Fruit fly (Drosophila melanogaster): Measurements from ENCODE around the gene GstD10.

The GstD10 gene

dm6 chr3R:12365264-12365840, at the start of gene GstD10:
GstD10 (minus strand) TSS chr3R:12365735.
- no peak for TF ChIP-seq rgr (GFP tag; optimal IDR thresholded peaks at IDR 0.05)

dm6 chr3R:12413274-12413958, 47.9 kb upstream of the GstD10 start, which contains the start of the genes Dip-C and pps:
Dip-C (minus strand) TSS chr3R:12413759.
pps (plus strand) TSS chr3R:12413828.
- TF ChIP-seq dl (GFP tag; optimal IDR thresholded peaks at IDR 0.05; ENCODE audit: insufficient read depth in 1 of 2, partially characterized antibody in 2 of 2) = no peak
- no peak for TF ChIP-seq dsf (GFP tag; optimal IDR thresholded peaks at IDR 0.05; ENCODE audit: borderline replicate concordance)
- no peak for TF ChIP-seq CG9705 (GFP tag; optimal IDR thresholded peaks at IDR 0.05)
- no peak for TF ChIP-seq OdsH (GFP tag; optimal IDR thresholded peaks at IDR 0.05)
- no peak for TF ChIP-seq woc (GFP tag; optimal IDR thresholded peaks at IDR 0.05)
- no peak for TF ChIP-seq Mio (GFP tag; optimal IDR thresholded peaks at IDR 0.05)
- no peak for TF ChIP-seq N (GFP tag; optimal IDR thresholded peaks at IDR 0.05)
- TF ChIP-seq Sp1 (GFP tag; optimal IDR thresholded peaks at IDR 0.05) = peak; percentile 26
- no peak for TF ChIP-seq sv (GFP tag; optimal IDR thresholded peaks at IDR 0.05)
- no peak for TF ChIP-seq Hr83 (GFP tag; optimal IDR thresholded peaks at IDR 0.05; ENCODE audit: poor library complexity, severe bottlenecking)
- TF ChIP-seq rgr (GFP tag; optimal IDR thresholded peaks at IDR 0.05) = no peak
- TF ChIP-seq usp (GFP tag; optimal IDR thresholded peaks at IDR 0.05) = no peak
- no peak for TF ChIP-seq lola (GFP tag; optimal IDR thresholded peaks at IDR 0.05)
- TF ChIP-seq HLH106 (tag; optimal IDR thresholded peaks at IDR 0.05) = no peak
- TF ChIP-seq Rel (GFP tag; optimal IDR thresholded peaks at IDR 0.05) = no peak
- TF ChIP-seq Rel (tag; optimal IDR thresholded peaks at IDR 0.05) = peak; percentile 83
- TF ChIP-seq sage (GFP tag; optimal IDR thresholded peaks at IDR 0.05) = no peak
- no peak for TF ChIP-seq Vsx2 (GFP tag; optimal IDR thresholded peaks at IDR 0.05; ENCODE audit: partially characterized antibody)
- no peak for TF ChIP-seq Jra (GFP tag; optimal IDR thresholded peaks at IDR 0.05)
- TF ChIP-seq Abd-B (GFP tag; optimal IDR thresholded peaks at IDR 0.05) = no peak
- TF ChIP-seq brk (GFP tag; optimal IDR thresholded peaks at IDR 0.05) = no peak
- TF ChIP-seq CrebA (GFP tag; optimal IDR thresholded peaks at IDR 0.05; ENCODE audit: borderline replicate concordance) = no peak
- no peak for TF ChIP-seq Dfd (GFP tag; optimal IDR thresholded peaks at IDR 0.05)
- TF ChIP-seq fru (GFP tag; optimal IDR thresholded peaks at IDR 0.05) = no peak
- TF ChIP-seq psq (GFP tag; optimal IDR thresholded peaks at IDR 0.05) = peak; percentile 4
- no peak for TF ChIP-seq tai (GFP tag; optimal IDR thresholded peaks at IDR 0.05)

dm6 chr3R:12411449-12411848, 45.9 kb upstream of the GstD10 start:
- no peak for TF ChIP-seq ey (GFP tag; optimal IDR thresholded peaks at IDR 0.05)
- TF ChIP-seq br (GFP tag; optimal IDR thresholded peaks at IDR 0.05) = no peak
- no peak for TF ChIP-seq Myc (optimal IDR thresholded peaks at IDR 0.05)
- no peak for TF ChIP-seq dl (GFP tag; optimal IDR thresholded peaks at IDR 0.05; ENCODE audit: insufficient read depth in 1 of 2, partially characterized antibody in 2 of 2)
- no peak for TF ChIP-seq dmrt93B (GFP tag; optimal IDR thresholded peaks at IDR 0.05)
- TF ChIP-seq usp (GFP tag; optimal IDR thresholded peaks at IDR 0.05) = no peak

dm6 chr3R:12408160-12408559, 42.6 kb upstream of the GstD10 start, which contains the start of gene CG5196:
CG5196 (plus strand) TSS chr3R:12408316.
- TF ChIP-seq HLH106 (tag; optimal IDR thresholded peaks at IDR 0.05) (peak; percentile 7), Rel (GFP tag; optimal IDR thresholded peaks at IDR 0.05) (no peak), Rel (tag; optimal IDR thresholded peaks at IDR 0.05) (peak; percentile 27), N (GFP tag; optimal IDR thresholded peaks at IDR 0.05) (no peak), fru (GFP tag; optimal IDR thresholded peaks at IDR 0.05) (peak; percentile 17), psq (GFP tag; optimal IDR thresholded peaks at IDR 0.05) (no peak), Sp1 (GFP tag; optimal IDR thresholded peaks at IDR 0.05) (peak; percentile 22)
